Worm (Caenorhabditis elegans): ENCODE results near the gene mrps-12.
A peak's percentile ranks its signal among the peaks of the same experiment; 100 is the strongest.

Gene mrps-12

ce11 chrV:20828820-20829219, 9.1 kb upstream of the mrps-12 start, which contains the start of gene sbt-1 (continued):
- no peak for TF ChIP-seq ama-1 (optimal IDR thresholded peaks at IDR 0.05)
- TF ChIP-seq ama-1 (GFP tag; optimal IDR thresholded peaks at IDR 0.05): no peak
- TF ChIP-seq ztf-25 (GFP tag; IDR thresholded peaks at IDR 0.05): no peak
- TF ChIP-seq K11D2.4 (GFP tag; IDR thresholded peaks at IDR 0.05): no peak
- TF ChIP-seq madf-6 (GFP tag; IDR thresholded peaks at IDR 0.05): no peak
- no peak for TF ChIP-seq F55B11.4 (tag; optimal IDR thresholded peaks at IDR 0.05; ENCODE audit: borderline replicate concordance, insufficient read depth)
- no peak for TF ChIP-seq F33H1.4 (GFP tag; IDR thresholded peaks at IDR 0.05)
- no peak for TF ChIP-seq bed-1 (GFP tag; IDR thresholded peaks at IDR 0.05)
- peak; percentile 58 for TF ChIP-seq K12H6.12 (tag; optimal IDR thresholded peaks at IDR 0.05)
- peak; percentile 32 for TF ChIP-seq lir-1 (GFP tag; conservative IDR thresholded peaks at IDR 0.05)
- TF ChIP-seq nfya-1 (tag; optimal IDR thresholded peaks at IDR 0.05; ENCODE audit: borderline replicate concordance, insufficient read depth): no peak
- peak; percentile 13 for TF ChIP-seq attf-5 (GFP tag; optimal IDR thresholded peaks at IDR 0.05)
- TF ChIP-seq ceh-27 (GFP tag; optimal IDR thresholded peaks at IDR 0.05): peak; percentile 6
- no peak for TF ChIP-seq nhr-80 (tag; optimal IDR thresholded peaks at IDR 0.05)
- no peak for TF ChIP-seq C17E4.6 (GFP tag; IDR thresholded peaks at IDR 0.05)
- no peak for TF ChIP-seq hlh-26 (GFP tag; conservative IDR thresholded peaks at IDR 0.05)
- TF ChIP-seq nhr-90 (tag; optimal IDR thresholded peaks at IDR 0.05): no peak
- TF ChIP-seq ztf-28 (GFP tag; IDR thresholded peaks at IDR 0.05): no peak
- no peak for TF ChIP-seq Y79H2A.3 (GFP tag; conservative IDR thresholded peaks at IDR 0.05)
- TF ChIP-seq sea-2 (GFP tag; IDR thresholded peaks at IDR 0.05): no peak
- TF ChIP-seq attf-6 (GFP tag; IDR thresholded peaks at IDR 0.05): no peak
- TF ChIP-seq ztf-18 (tag; optimal IDR thresholded peaks at IDR 0.05): no peak
- no peak for TF ChIP-seq mel-28 (tag; optimal IDR thresholded peaks at IDR 0.05; ENCODE audit: borderline replicate concordance)
- no peak for TF ChIP-seq tbp1 (GFP tag; optimal IDR thresholded peaks at IDR 0.05)
- peak; percentile 37 for TF ChIP-seq ZK185.1 (tag; optimal IDR thresholded peaks at IDR 0.05; ENCODE audit: poor library complexity, severe bottlenecking)
- TF ChIP-seq C06A6.2 (GFP tag; conservative IDR thresholded peaks at IDR 0.05): no peak
- TF ChIP-seq zfh-2 (GFP tag; conservative IDR thresholded peaks at IDR 0.05): peak; percentile 64
- TF ChIP-seq F39B2.1 (GFP tag; IDR thresholded peaks at IDR 0.05): no peak
- TF ChIP-seq him-1 (tag; optimal IDR thresholded peaks at IDR 0.05): no peak
- TF ChIP-seq snpc-4 (GFP tag; optimal IDR thresholded peaks at IDR 0.05): no peak
- no peak for TF ChIP-seq snpc-4 (tag; optimal IDR thresholded peaks at IDR 0.05)
- TF ChIP-seq Y53F4B.3 (GFP tag; IDR thresholded peaks at IDR 0.05): no peak
- TF ChIP-seq B0336.3 (GFP tag; IDR thresholded peaks at IDR 0.05): no peak
- TF ChIP-seq rec-8 (tag; optimal IDR thresholded peaks at IDR 0.05): no peak
- TF ChIP-seq egl-18 (GFP tag; IDR thresholded peaks at IDR 0.05): no peak
- no peak for TF ChIP-seq somi-1 (GFP tag; optimal IDR thresholded peaks at IDR 0.05)
- TF ChIP-seq mes-4 (tag; optimal IDR thresholded peaks at IDR 0.05): no peak
- no peak for TF ChIP-seq snpc-3.4 (tag; optimal IDR thresholded peaks at IDR 0.05)

DNA sequence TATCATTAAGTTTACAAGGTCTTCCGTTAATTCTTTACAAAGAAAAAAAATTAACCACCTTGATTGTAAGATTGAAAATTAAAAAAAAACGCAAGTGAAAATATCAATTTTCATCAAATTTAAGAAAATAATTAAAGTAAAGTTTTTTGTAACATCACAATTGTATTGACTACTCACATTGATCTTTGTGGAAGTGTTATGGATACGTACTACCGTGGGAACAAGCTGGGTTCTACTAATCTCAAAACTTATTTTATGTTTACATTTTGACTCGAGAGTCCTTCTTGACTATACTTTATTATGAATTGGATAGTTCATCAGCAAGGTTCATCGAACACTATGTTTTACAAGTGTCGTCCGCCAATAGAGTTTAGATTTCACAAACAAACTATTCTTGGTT, 8.4 kb upstream of the mrps-12 start, which contains the start of gene num-1:
Gene num-1 (plus strand): TSS at position 301 of the 400 bp plus-strand sequence.
- no peak for TF ChIP-seq hlh-12 (tag; optimal IDR thresholded peaks at IDR 0.05)
- TF ChIP-seq sdz-38 (tag; optimal IDR thresholded peaks at IDR 0.05): no peak
- TF ChIP-seq madf-8 (GFP tag; conservative IDR thresholded peaks at IDR 0.05): no peak
- TF ChIP-seq Y67H2A.10 (GFP tag; conservative IDR thresholded peaks at IDR 0.05): no peak
- TF ChIP-seq akir-1 (GFP tag; optimal IDR thresholded peaks at IDR 0.05): no peak
- no peak for TF ChIP-seq lag-1 (GFP tag; IDR thresholded peaks at IDR 0.05)
- no peak for TF ChIP-seq atf-7 (tag; optimal IDR thresholded peaks at IDR 0.05)
- TF ChIP-seq tlf-1 (GFP tag; optimal IDR thresholded peaks at IDR 0.05): no peak
- no peak for TF ChIP-seq ztf-28 (GFP tag; IDR thresholded peaks at IDR 0.05)
- TF ChIP-seq dox-1 (GFP tag; IDR thresholded peaks at IDR 0.05): no peak
- no peak for TF ChIP-seq nhr-179 (tag; optimal IDR thresholded peaks at IDR 0.05)
- no peak for TF ChIP-seq egl-44 (GFP tag; IDR thresholded peaks at IDR 0.05)
- TF ChIP-seq K12H6.12 (tag; optimal IDR thresholded peaks at IDR 0.05): no peak
- TF ChIP-seq ceh-91 (GFP tag; IDR thresholded peaks at IDR 0.05): no peak
- no peak for TF ChIP-seq lsl-1 (GFP tag; optimal IDR thresholded peaks at IDR 0.05)
